Worm (Caenorhabditis elegans) whole organism, L4 larva: ENCODE results near the gene mif-1.

Source experiments
- T20F7.1 ChIP-seq: fragments of 200-800 bp; sonication (Bioruptor generic); optimal IDR thresholded peaks from 2 replicates; lab custom pipeline; 2018; ENCODE audit warnings: mild to moderate bottlenecking, missing genetic modification characterization, missing compliant biosample characterization
- T26A8.4 ChIP-seq: fragments of 200-800 bp; sonication (Bioruptor generic); IDR thresholded peaks from 2 replicates; pipeline ENCODE4 v1.3.6; 2022; ENCODE audit warnings: missing genetic modification characterization, missing compliant biosample characterization
- Y5F2A.4 ChIP-seq: fragments of 200-800 bp; sonication (Bioruptor generic); optimal IDR thresholded peaks from 2 replicates; lab custom pipeline; 2018; ENCODE audit warnings: mild to moderate bottlenecking, missing genetic modification characterization, missing compliant biosample characterization
- ZK546.5 ChIP-seq, 2 experiments: sonication (generic microtip); optimal IDR thresholded peaks; 2 replicates each; lab custom pipeline; 2017; ENCODE audit warnings: missing biosample characterization in 2 of 2, missing genetic modification characterization in 2 of 2
- aha-1 ChIP-seq: fragments of 150-350 bp; peaks from one replicate; lab custom pipeline; 2014; ENCODE audit warnings: missing biosample characterization, missing genetic modification characterization
- ama-1 ChIP-seq: fragments of 150-350 bp; optimal IDR thresholded peaks from 2 replicates; lab custom pipeline; 2014; ENCODE audit warnings: inconsistent platforms, mixed read lengths
- arid-1 ChIP-seq: fragments of 200-800 bp; sonication (Bioruptor generic); conservative IDR thresholded peaks from 2 replicates; pipeline ENCODE4 v1.3.6; 2022; ENCODE audit warnings: missing genetic modification reagents, missing genetic modification characterization, missing compliant biosample characterization
- ceh-28 ChIP-seq: fragments of 150-350 bp; optimal IDR thresholded peaks from 2 replicates; lab custom pipeline; 2014; ENCODE audit warnings: missing biosample characterization, missing genetic modification reagents, missing genetic modification characterization
- ceh-44 ChIP-seq: fragments of 200-800 bp; sonication (Bioruptor generic); IDR thresholded peaks from 2 replicates; pipeline ENCODE4 v1.3.6; 2022; ENCODE audit warnings: missing genetic modification reagents, missing genetic modification characterization, missing compliant biosample characterization
- daf-12 ChIP-seq: fragments of 150-350 bp; optimal IDR thresholded peaks from 2 replicates; lab custom pipeline; 2014; ENCODE audit warnings: missing biosample characterization, missing genetic modification reagents, missing genetic modification characterization
- daf-16 ChIP-seq, 3 experiments: sonication (generic microtip); optimal IDR thresholded peaks; 2 replicates each; lab custom pipeline; 2016 to 2017; ENCODE audit warnings: missing genetic modification characterization in 3 of 3, missing genetic modification reagents in 3 of 3, mild to moderate bottlenecking in 2 of 3, missing compliant biosample characterization in 2 of 3, missing biosample characterization in 1 of 3, moderate library complexity in 1 of 3
- daf-8 ChIP-seq: fragments of 200-800 bp; sonication (Bioruptor generic); IDR thresholded peaks from 2 replicates; pipeline ENCODE4 v1.3.6; 2022; ENCODE audit warnings: missing genetic modification characterization, missing compliant biosample characterization
- dmd-6 ChIP-seq: fragments of 200-800 bp; sonication (Bioruptor generic); IDR thresholded peaks from 2 replicates; pipeline ENCODE4 v1.3.6; 2022; ENCODE audit warnings: missing genetic modification reagents, missing genetic modification characterization, missing compliant biosample characterization
- dpl-1 ChIP-seq: fragments of 150-350 bp; optimal IDR thresholded peaks from 2 replicates; lab custom pipeline; 2014; ENCODE audit warnings: missing biosample characterization, missing genetic modification reagents, missing genetic modification characterization
- dve-1 ChIP-seq: sonication (generic microtip); optimal IDR thresholded peaks from 2 replicates; lab custom pipeline; 2017; ENCODE audit warnings: antibody characterized with exemption, mild to moderate bottlenecking, missing genetic modification characterization, missing compliant biosample characterization; ENCODE audit not compliant: insufficient read depth
- fkh-10 ChIP-seq: fragments of 150-350 bp; optimal IDR thresholded peaks from 2 replicates; lab custom pipeline; 2014; ENCODE audit warnings: missing biosample characterization, missing genetic modification reagents, missing genetic modification characterization
- fos-1 ChIP-seq: fragments of 150-350 bp; optimal IDR thresholded peaks from 2 replicates; lab custom pipeline; 2014; ENCODE audit warnings: missing biosample characterization, missing genetic modification characterization
- gei-8 ChIP-seq: fragments of 200-800 bp; sonication (Bioruptor generic); optimal IDR thresholded peaks from 2 replicates; lab custom pipeline; 2018; ENCODE audit warnings: mild to moderate bottlenecking, missing genetic modification characterization, missing compliant biosample characterization
- hlh-11 ChIP-seq: fragments of 200-800 bp; sonication (Bioruptor generic); optimal IDR thresholded peaks from 2 replicates; lab custom pipeline; 2018; ENCODE audit warnings: mild to moderate bottlenecking, missing genetic modification characterization, missing compliant biosample characterization
- hlh-30 ChIP-seq: sonication (generic microtip); optimal IDR thresholded peaks from 2 replicates; lab custom pipeline; 2017; ENCODE audit warnings: antibody characterized with exemption, mild to moderate bottlenecking, missing genetic modification characterization, missing compliant biosample characterization; ENCODE audit not compliant: insufficient read depth
- hmg-1.1 ChIP-seq: fragments of 200-800 bp; sonication (Bioruptor generic); IDR thresholded peaks from 2 replicates; pipeline ENCODE4 v1.3.6; 2022; ENCODE audit warnings: missing genetic modification reagents, missing genetic modification characterization, missing compliant biosample characterization
- lin-1 ChIP-seq: fragments of 200-800 bp; sonication (Bioruptor generic); IDR thresholded peaks from 2 replicates; pipeline ENCODE4 v1.3.6; 2022; ENCODE audit warnings: missing genetic modification reagents, missing genetic modification characterization, missing compliant biosample characterization
- lsy-2 ChIP-seq, 2 experiments: fragments of 150-350 bp in 1 of 2; sonication (generic microtip) in 1 of 2; optimal IDR thresholded peaks; 2 replicates each; lab custom pipeline; 2014 to 2017; ENCODE audit warnings: missing biosample characterization in 2 of 2, missing genetic modification characterization in 2 of 2
- mep-1 ChIP-seq: fragments of 150-350 bp; sonication (generic microtip); optimal IDR thresholded peaks from 3 replicates; lab custom pipeline; 2014; ENCODE audit warnings: missing biosample characterization, missing genetic modification characterization
- mes-2 ChIP-seq: sonication (generic microtip); optimal IDR thresholded peaks from 2 replicates; lab custom pipeline; 2016; ENCODE audit warnings: missing genotype, mild to moderate bottlenecking, missing genetic modification characterization, missing compliant biosample characterization; ENCODE audit not compliant: poor library complexity, severe bottlenecking
- nhr-237 ChIP-seq: sonication (generic microtip); optimal IDR thresholded peaks from 2 replicates; lab custom pipeline; 2017; ENCODE audit warnings: missing biosample characterization, missing genetic modification characterization
- nhr-28 ChIP-seq: fragments of 150-350 bp; optimal IDR thresholded peaks from 2 replicates; lab custom pipeline; 2014; ENCODE audit warnings: missing biosample characterization, missing genetic modification characterization
- nhr-48 ChIP-seq: sonication (generic microtip); optimal IDR thresholded peaks from 2 replicates; lab custom pipeline; 2016; ENCODE audit warnings: mild to moderate bottlenecking, missing genetic modification characterization, missing compliant biosample characterization
- nhr-77 ChIP-seq: fragments of 150-350 bp; optimal IDR thresholded peaks from 2 replicates; lab custom pipeline; 2014; ENCODE audit warnings: missing biosample characterization, missing genetic modification characterization
- sdz-12 ChIP-seq: fragments of 200-800 bp; sonication (Bioruptor generic); optimal IDR thresholded peaks from 2 replicates; lab custom pipeline; 2018; ENCODE audit warnings: mild to moderate bottlenecking, missing genetic modification characterization, missing compliant biosample characterization
- set-16 ChIP-seq: fragments of 200-800 bp; sonication (Bioruptor generic); IDR thresholded peaks from 2 replicates; pipeline ENCODE4 v1.3.6; 2022; ENCODE audit warnings: missing genetic modification reagents, missing genetic modification characterization, missing compliant biosample characterization
- skn-1 ChIP-seq: fragments of 150-350 bp; optimal IDR thresholded peaks from 2 replicates; lab custom pipeline; 2014; ENCODE audit warnings: missing biosample characterization, missing genetic modification characterization
- snpc-4 ChIP-seq: fragments of 150-350 bp; optimal IDR thresholded peaks from 2 replicates; lab custom pipeline; 2014; ENCODE audit warnings: missing biosample characterization, missing genetic modification characterization
- spr-1 ChIP-seq: sonication (generic microtip); optimal IDR thresholded peaks from 2 replicates; lab custom pipeline; 2016; ENCODE audit warnings: mild to moderate bottlenecking, missing genetic modification characterization, missing compliant biosample characterization
- unc-130 ChIP-seq: sonication (generic microtip); optimal IDR thresholded peaks from 2 replicates; lab custom pipeline; 2016; ENCODE audit warnings: missing genetic modification reagents, missing genetic modification characterization, missing compliant biosample characterization
- unc-62 ChIP-seq, 3 experiments: fragments of 150-350 bp in 1 of 3; sonication (generic microtip); optimal IDR thresholded peaks in 2 of 3; peaks in 1 of 3; 1 replicate in 1 of 3; 2 replicates in 2 of 3; lab custom pipeline; 2014 to 2017; ENCODE audit warnings: missing biosample characterization in 3 of 3, missing genetic modification characterization in 3 of 3, missing genetic modification reagents in 3 of 3, missing genotype in 1 of 3
- zfp-3 ChIP-seq: fragments of 200-800 bp; sonication (Bioruptor generic); conservative IDR thresholded peaks from 2 replicates; pipeline ENCODE4 v1.3.6; 2022; ENCODE audit warnings: missing genetic modification reagents, missing genetic modification characterization, missing compliant biosample characterization
- zip-11 ChIP-seq: fragments of 200-800 bp; sonication (Bioruptor generic); IDR thresholded peaks from 2 replicates; pipeline ENCODE4 v1.3.6; 2022; ENCODE audit warnings: missing genetic modification characterization, missing compliant biosample characterization
- zip-2 ChIP-seq: fragments of 150-350 bp; optimal IDR thresholded peaks from 2 replicates; lab custom pipeline; 2014; ENCODE audit warnings: missing biosample characterization, missing genetic modification characterization
- ztf-7 ChIP-seq: fragments of 150-350 bp; optimal IDR thresholded peaks from 2 replicates; lab custom pipeline; 2014; ENCODE audit warnings: missing biosample characterization, missing genetic modification characterization

The mif-1 gene

ce11 chrIII:11847658-11848202 lies at the start of gene mif-1:
mif-1 (plus strand) TSS chrIII:11848152.
- TF ChIP-seq dve-1 (tag; lab: Kevin White, UChicago) = peak; percentile 20
- peak; percentile 27 for TF ChIP-seq nhr-28
- TF ChIP-seq spr-1 (tag; lab: Kevin White, UChicago) = no peak
- TF ChIP-seq snpc-4 (tag; lab: Kevin White, UChicago) = no peak
- TF ChIP-seq nhr-77 (tag; lab: Kevin White, UChicago) = no peak
- TF ChIP-seq unc-62 (GFP tag; optimal IDR thresholded peaks at IDR 0.05 in 1 of 2; lab: Kevin White, UChicago) = peak in 1 of 2 experiments; percentile 82
- TF ChIP-seq unc-62 (tag; optimal IDR thresholded peaks at IDR 0.05; lab: Kevin White, UChicago) = no peak
- TF ChIP-seq hlh-30 = peak; percentile 89
- no peak for TF ChIP-seq daf-16 (GFP tag; optimal IDR thresholded peaks at IDR 0.05; lab: Kevin White, UChicago)
- peak; percentile 52 for TF ChIP-seq daf-16 (tag; optimal IDR thresholded peaks at IDR 0.05; lab: Kevin White, UChicago)
- TF ChIP-seq unc-130 (GFP tag; lab: Kevin White, UChicago) = no peak
- no peak for TF ChIP-seq hmg-1.1 (GFP tag; lab: Robert Waterston, UW)
- TF ChIP-seq zip-11 = no peak
- no peak for TF ChIP-seq Y5F2A.4 (GFP tag; lab: Kevin White, UChicago)
- peak; percentile 19; the same call in 1 of the 2 replicates for TF ChIP-seq dmd-6
- TF ChIP-seq T26A8.4 = no peak
- no peak for TF ChIP-seq ama-1 (lab: Kevin White, UChicago)
- peak; percentile 64 for TF ChIP-seq aha-1 (tag; lab: Kevin White, UChicago)
- TF ChIP-seq nhr-237 (tag; lab: Kevin White, UChicago) = no peak
- TF ChIP-seq ceh-44 (GFP tag; lab: Robert Waterston, UW) = no peak
- no peak for TF ChIP-seq daf-12
- peak; percentile 54 to 98 for TF ChIP-seq lsy-2 (tag; optimal IDR thresholded peaks at IDR 0.05; lab: Kevin White, UChicago)
- no peak for TF ChIP-seq ceh-28
- no peak for TF ChIP-seq gei-8 (GFP tag; lab: Kevin White, UChicago)
- no peak for TF ChIP-seq ZK546.5 (tag; optimal IDR thresholded peaks at IDR 0.05; lab: Kevin White, UChicago)
- TF ChIP-seq dpl-1 (GFP tag; lab: Kevin White, UChicago) = peak; percentile 51
- TF ChIP-seq fos-1 (tag; lab: Kevin White, UChicago) = no peak
- TF ChIP-seq lin-1 = no peak
- no peak for TF ChIP-seq zfp-3 (GFP tag; lab: Robert Waterston, UW)
- TF ChIP-seq mep-1 = peak; percentile 26
- TF ChIP-seq set-16 (GFP tag; lab: Robert Waterston, UW) = no peak
- no peak for TF ChIP-seq zip-2
- TF ChIP-seq ztf-7 = no peak
- TF ChIP-seq nhr-48 (tag; lab: Kevin White, UChicago) = no peak
- TF ChIP-seq fkh-10 (GFP tag; lab: Kevin White, UChicago) = no peak
- TF ChIP-seq hlh-11 (tag; lab: Kevin White, UChicago) = peak; percentile 35
- no peak for TF ChIP-seq daf-8 (GFP tag; lab: Robert Waterston, UW)
- TF ChIP-seq arid-1 = no peak
- no peak for TF ChIP-seq sdz-12
- TF ChIP-seq skn-1 (tag; lab: Kevin White, UChicago) = no peak
- TF ChIP-seq mes-2 (tag; lab: Kevin White, UChicago) = peak; percentile 45
- TF ChIP-seq, all 104 proteins: peak for 12

- TF ChIP-seq unc-62 (GFP tag; optimal IDR thresholded peaks at IDR 0.05 in 1 of 2; lab: Kevin White, UChicago) (peak in 1 of 2 experiments; percentile 2), unc-62 (tag; optimal IDR thresholded peaks at IDR 0.05; lab: Kevin White, UChicago) (no peak), T20F7.1 (GFP tag; lab: Kevin White, UChicago) (no peak)
These were observed 41.3 kb upstream of the mif-1 start, which contains the start of gene C18D11.7 for ce11 chrIII:11806695-11807094. C18D11.7 (minus strand) TSS chrIII:11806795.
